Worm (Caenorhabditis elegans) whole organism, young adult: ENCODE results near the gene npp-25.

Source experiments
- B0336.3 ChIP-seq: fragments of 200-800 bp; sonication (Bioruptor generic); IDR thresholded peaks from 2 replicates; pipeline ENCODE4 v1.3.6; 2022; ENCODE audit warnings: missing genetic modification characterization, missing compliant biosample characterization
- D2030.7 ChIP-seq: fragments of 200-800 bp; sonication (Bioruptor generic); IDR thresholded peaks from 2 replicates; pipeline ENCODE4 v1.3.6; 2022; ENCODE audit warnings: missing genetic modification reagents, missing genetic modification characterization, missing compliant biosample characterization
- F23B12.7 ChIP-seq: sonication (generic microtip); optimal IDR thresholded peaks from 2 replicates; lab custom pipeline; 2017; ENCODE audit warnings: missing genetic modification characterization, mild to moderate bottlenecking, missing compliant biosample characterization, antibody characterized with exemption, moderate library complexity; ENCODE audit not compliant: insufficient read depth
- F33H1.4 ChIP-seq: fragments of 200-800 bp; sonication (Bioruptor generic); IDR thresholded peaks from 2 replicates; pipeline ENCODE4 v1.3.6; 2022; ENCODE audit warnings: missing genetic modification reagents, missing genetic modification characterization, missing compliant biosample characterization
- F37B4.10 ChIP-seq: fragments of 200-800 bp; sonication (Bioruptor generic); IDR thresholded peaks from 2 replicates; pipeline ENCODE4 v1.3.6; 2022; ENCODE audit warnings: missing genetic modification characterization, missing compliant biosample characterization
- F39B2.1 ChIP-seq: fragments of 200-800 bp; sonication (Bioruptor generic); IDR thresholded peaks from 2 replicates; pipeline ENCODE4 v1.3.6; 2022; ENCODE audit warnings: missing genetic modification reagents, missing genetic modification characterization, missing compliant biosample characterization
- F55B11.4 ChIP-seq: sonication (generic microtip); optimal IDR thresholded peaks from 2 replicates; lab custom pipeline; 2016; ENCODE audit warnings: missing compliant biosample characterization, missing genetic modification characterization, borderline replicate concordance; ENCODE audit not compliant: insufficient read depth
- K12H6.12 ChIP-seq: fragments of 200-800 bp; sonication (Bioruptor generic); optimal IDR thresholded peaks from 2 replicates; lab custom pipeline; 2018; ENCODE audit warnings: mild to moderate bottlenecking, missing genetic modification characterization, missing compliant biosample characterization
- Y95B8A.8 ChIP-seq: fragments of 200-800 bp; sonication (Bioruptor generic); IDR thresholded peaks from 2 replicates; pipeline ENCODE4 v1.3.6; 2022; ENCODE audit warnings: missing genetic modification reagents, missing genetic modification characterization, missing compliant biosample characterization
- akir-1 ChIP-seq: fragments of 200-800 bp; sonication (Bioruptor generic); optimal IDR thresholded peaks from 2 replicates; lab custom pipeline; 2018; ENCODE audit warnings: mild to moderate bottlenecking, missing genetic modification characterization, moderate library complexity, missing compliant biosample characterization
- aptf-2 ChIP-seq: fragments of 200-800 bp; sonication (Bioruptor generic); conservative IDR thresholded peaks from 2 replicates; pipeline ENCODE4 v1.3.6; 2022; ENCODE audit warnings: missing genetic modification reagents, missing genetic modification characterization, missing compliant biosample characterization
- athp-1 ChIP-seq: sonication (generic microtip); optimal IDR thresholded peaks from 2 replicates; lab custom pipeline; 2017; ENCODE audit warnings: mild to moderate bottlenecking, missing genetic modification characterization, missing compliant biosample characterization
- attf-5 ChIP-seq: fragments of 200-800 bp; sonication (Bioruptor generic); optimal IDR thresholded peaks from 2 replicates; lab custom pipeline; 2018; ENCODE audit warnings: mild to moderate bottlenecking, missing genetic modification characterization, missing compliant biosample characterization
- bed-1 ChIP-seq: fragments of 200-800 bp; sonication (Bioruptor generic); IDR thresholded peaks from 2 replicates; pipeline ENCODE4 v1.3.6; 2022; ENCODE audit warnings: missing genetic modification reagents, missing genetic modification characterization, missing compliant biosample characterization
- cebp-2 ChIP-seq: fragments of 200-800 bp; sonication (Bioruptor generic); IDR thresholded peaks from 2 replicates; pipeline ENCODE4 v1.3.6; 2022; ENCODE audit warnings: missing genetic modification characterization, missing compliant biosample characterization
- ceh-100 ChIP-seq: fragments of 200-800 bp; sonication (Bioruptor generic); IDR thresholded peaks from 2 replicates; pipeline ENCODE4 v1.3.6; 2022; ENCODE audit warnings: missing genetic modification reagents, missing genetic modification characterization, missing compliant biosample characterization
- ceh-27 ChIP-seq: fragments of 200-800 bp; sonication (Bioruptor generic); optimal IDR thresholded peaks from 2 replicates; lab custom pipeline; 2018; ENCODE audit warnings: mild to moderate bottlenecking, missing genetic modification characterization, moderate library complexity, missing compliant biosample characterization
- ceh-79 ChIP-seq: sonication (generic microtip); optimal IDR thresholded peaks from 2 replicates; lab custom pipeline; 2017; ENCODE audit warnings: mild to moderate bottlenecking, missing genetic modification characterization, missing compliant biosample characterization
- ceh-91 ChIP-seq: fragments of 200-800 bp; sonication (Bioruptor generic); IDR thresholded peaks from 2 replicates; pipeline ENCODE4 v1.3.6; 2022; ENCODE audit warnings: missing genetic modification reagents, missing genetic modification characterization, missing compliant biosample characterization
- die-1 ChIP-seq: sonication (generic microtip); optimal IDR thresholded peaks from 2 replicates; lab custom pipeline; 2016; ENCODE audit warnings: missing genotype, mild to moderate bottlenecking, missing genetic modification characterization, missing compliant biosample characterization
- dox-1 ChIP-seq: fragments of 200-800 bp; sonication (Bioruptor generic); IDR thresholded peaks from 2 replicates; pipeline ENCODE4 v1.3.6; 2022; ENCODE audit warnings: missing genetic modification reagents, missing genetic modification characterization, missing compliant biosample characterization
- dpff-1 ChIP-seq: sonication (generic microtip); optimal IDR thresholded peaks from 2 replicates; lab custom pipeline; 2017; ENCODE audit warnings: mild to moderate bottlenecking, missing genetic modification characterization, missing compliant biosample characterization
- dpl-1 ChIP-seq: fragments of 150-350 bp; optimal IDR thresholded peaks from 2 replicates; lab custom pipeline; 2014; ENCODE audit warnings: missing biosample characterization, missing genetic modification reagents, missing genetic modification characterization
- efl-1 ChIP-seq: fragments of 150-350 bp; optimal IDR thresholded peaks from 2 replicates; lab custom pipeline; 2014; ENCODE audit warnings: missing biosample characterization, missing genetic modification reagents, missing genetic modification characterization
- egl-18 ChIP-seq: fragments of 200-800 bp; sonication (Bioruptor generic); IDR thresholded peaks from 2 replicates; pipeline ENCODE4 v1.3.6; 2022; ENCODE audit warnings: missing genetic modification reagents, missing genetic modification characterization, missing compliant biosample characterization
- egl-44 ChIP-seq: fragments of 200-800 bp; sonication (Bioruptor generic); IDR thresholded peaks from 2 replicates; pipeline ENCODE4 v1.3.6; 2022; ENCODE audit warnings: missing genetic modification reagents, missing genetic modification characterization, missing compliant biosample characterization
- egrh-3 ChIP-seq: fragments of 200-800 bp; sonication (Bioruptor generic); IDR thresholded peaks from 2 replicates; pipeline ENCODE4 v1.3.6; 2022; ENCODE audit warnings: missing genetic modification reagents, missing genetic modification characterization, missing compliant biosample characterization
- him-1 ChIP-seq: sonication (generic microtip); optimal IDR thresholded peaks from 2 replicates; lab custom pipeline; 2016; ENCODE audit warnings: missing genotype, missing genetic modification reagents, missing genetic modification characterization, missing compliant biosample characterization
- hlh-12 ChIP-seq: sonication (generic microtip); optimal IDR thresholded peaks from 2 replicates; lab custom pipeline; 2016; ENCODE audit warnings: missing genetic modification characterization, missing compliant biosample characterization
- hsf-1 ChIP-seq: fragments of 200-800 bp; sonication (Bioruptor generic); IDR thresholded peaks from 2 replicates; pipeline ENCODE4 v1.3.6; 2022; ENCODE audit warnings: missing genetic modification reagents, missing genetic modification characterization, missing compliant biosample characterization
- let-607 ChIP-seq, 2 experiments: fragments of 200-800 bp in 1 of 2; sonication (Bioruptor generic) in 1 of 2; sonication (generic microtip) in 1 of 2; optimal IDR thresholded peaks; 2 replicates each; lab custom pipeline; 2016 to 2018; ENCODE audit warnings: mild to moderate bottlenecking in 2 of 2, missing compliant biosample characterization in 2 of 2, missing genetic modification characterization in 2 of 2, moderate library complexity in 2 of 2, missing genotype in 1 of 2
- lin-40 ChIP-seq: sonication (generic microtip); optimal IDR thresholded peaks from 2 replicates; lab custom pipeline; 2016; ENCODE audit warnings: missing genetic modification characterization, mild to moderate bottlenecking, missing compliant biosample characterization, missing genotype, missing genetic modification reagents
- lir-1 ChIP-seq: fragments of 200-800 bp; sonication (Bioruptor generic); conservative IDR thresholded peaks from 2 replicates; pipeline ENCODE4 v1.3.6; 2022; ENCODE audit warnings: missing genetic modification reagents, missing genetic modification characterization, missing compliant biosample characterization
- madf-6 ChIP-seq: fragments of 200-800 bp; sonication (Bioruptor generic); IDR thresholded peaks from 2 replicates; pipeline ENCODE4 v1.3.6; 2022; ENCODE audit warnings: missing genetic modification reagents, missing genetic modification characterization, missing compliant biosample characterization
- madf-8 ChIP-seq: fragments of 200-800 bp; sonication (Bioruptor generic); conservative IDR thresholded peaks from 2 replicates; pipeline ENCODE4 v1.3.6; 2022; ENCODE audit warnings: missing genetic modification reagents, missing genetic modification characterization, missing compliant biosample characterization
- nfya-2 ChIP-seq: fragments of 200-800 bp; sonication (Bioruptor generic); IDR thresholded peaks from 2 replicates; pipeline ENCODE4 v1.3.6; 2022; ENCODE audit warnings: missing genetic modification reagents, missing genetic modification characterization, missing compliant biosample characterization
- nhr-80 ChIP-seq: sonication (generic microtip); optimal IDR thresholded peaks from 2 replicates; lab custom pipeline; 2016; ENCODE audit warnings: missing genetic modification characterization, missing compliant biosample characterization
- rcor-1 ChIP-seq: fragments of 200-800 bp; sonication (Bioruptor generic); IDR thresholded peaks from 2 replicates; pipeline ENCODE4 v1.3.6; 2022; ENCODE audit warnings: missing genetic modification reagents, missing genetic modification characterization, missing compliant biosample characterization
- tbp1 ChIP-seq: fragments of 200-800 bp; sonication (Bioruptor generic); optimal IDR thresholded peaks from 2 replicates; lab custom pipeline; 2018; ENCODE audit warnings: mild to moderate bottlenecking, missing genetic modification characterization, missing compliant biosample characterization
- zim-3 ChIP-seq: sonication (generic microtip); optimal IDR thresholded peaks from 2 replicates; lab custom pipeline; 2017; ENCODE audit warnings: mild to moderate bottlenecking, missing genetic modification characterization, moderate library complexity, missing compliant biosample characterization
- ztf-18 ChIP-seq: sonication (generic microtip); optimal IDR thresholded peaks from 2 replicates; lab custom pipeline; 2016; ENCODE audit warnings: missing genotype, mild to moderate bottlenecking, missing genetic modification characterization, missing compliant biosample characterization
- ztf-25 ChIP-seq: fragments of 200-800 bp; sonication (Bioruptor generic); IDR thresholded peaks from 2 replicates; pipeline ENCODE4 v1.3.6; 2022; ENCODE audit warnings: missing genetic modification reagents, missing genetic modification characterization, missing compliant biosample characterization
- ztf-28 ChIP-seq: fragments of 200-800 bp; sonication (Bioruptor generic); IDR thresholded peaks from 2 replicates; pipeline ENCODE4 v1.3.6; 2022; ENCODE audit warnings: missing genetic modification reagents, missing genetic modification characterization, missing compliant biosample characterization

npp-25 gene

DNA sequence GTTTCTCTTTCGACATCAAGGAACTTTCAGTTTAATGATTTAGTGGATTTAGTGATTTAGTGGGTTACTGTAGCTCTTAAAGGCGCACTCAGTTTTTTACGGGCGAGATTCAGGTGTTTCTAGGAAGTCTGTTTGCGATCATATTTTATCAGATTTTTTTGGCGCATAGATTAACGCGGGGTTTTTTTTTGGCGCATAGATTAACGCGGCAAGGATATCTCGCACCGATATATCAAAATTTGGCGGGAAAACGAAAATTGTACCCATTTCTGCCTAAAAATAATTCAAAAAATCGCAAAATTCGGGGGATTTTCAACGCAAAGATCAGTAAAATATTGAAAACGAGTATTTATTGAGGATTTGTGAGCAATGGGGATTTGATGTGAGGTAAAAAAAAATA, 45.1 kb downstream of the npp-25 start (continued):
- TF ChIP-seq ceh-100 (GFP tag; lab: Robert Waterston, UW), result no peak
- no peak for TF ChIP-seq K12H6.12
- TF ChIP-seq hsf-1, result 0 out of 2 replicates have a peak, but pooled peaks have one; percentile 42
- 0 out of 2 replicates have a peak, but pooled peaks have one; percentile 17 for TF ChIP-seq aptf-2 (GFP tag; lab: Robert Waterston, UW)
- no peak for TF ChIP-seq die-1 (tag; lab: Kevin White, UChicago)
- TF ChIP-seq ceh-91, result peak; percentile 61
- TF ChIP-seq madf-6, result peak; percentile 78
- TF ChIP-seq bed-1 (GFP tag; lab: Robert Waterston, UW), result no peak
- TF ChIP-seq akir-1 (GFP tag; lab: Kevin White, UChicago), result no peak
- TF ChIP-seq efl-1 (GFP tag; lab: Kevin White, UChicago), result peak; percentile 77
- TF ChIP-seq cebp-2 (GFP tag; lab: Robert Waterston, UW), result no peak
- TF ChIP-seq lir-1 (GFP tag; lab: Robert Waterston, UW), result no peak
- TF ChIP-seq madf-8 (GFP tag; lab: Robert Waterston, UW), result peak; percentile 69
- no peak for TF ChIP-seq F23B12.7 (tag; lab: Kevin White, UChicago)
- no peak for TF ChIP-seq zim-3 (tag; lab: Kevin White, UChicago)
- TF ChIP-seq ceh-79 (tag; lab: Kevin White, UChicago), result no peak
- no peak for TF ChIP-seq ztf-28
- TF ChIP-seq D2030.7 (GFP tag; lab: Robert Waterston, UW), result peak; percentile 53; the same call in 1 of the 2 replicates
- TF ChIP-seq egl-44 (GFP tag; lab: Robert Waterston, UW), result no peak
- TF ChIP-seq ztf-18 (tag; lab: Kevin White, UChicago), result no peak
- TF ChIP-seq nfya-2 (GFP tag; lab: Robert Waterston, UW), result no peak
- TF ChIP-seq lin-40 (tag; lab: Kevin White, UChicago), result no peak
- no peak for TF ChIP-seq attf-5 (GFP tag; lab: Kevin White, UChicago)
- no peak for TF ChIP-seq F37B4.10 (GFP tag; lab: Robert Waterston, UW)
- peak; percentile 63 for TF ChIP-seq F33H1.4
- no peak for TF ChIP-seq Y95B8A.8
- TF ChIP-seq dpl-1 (GFP tag; lab: Kevin White, UChicago), result peak; percentile 11
- TF ChIP-seq him-1 (tag; lab: Kevin White, UChicago), result peak; percentile 37

DNA sequence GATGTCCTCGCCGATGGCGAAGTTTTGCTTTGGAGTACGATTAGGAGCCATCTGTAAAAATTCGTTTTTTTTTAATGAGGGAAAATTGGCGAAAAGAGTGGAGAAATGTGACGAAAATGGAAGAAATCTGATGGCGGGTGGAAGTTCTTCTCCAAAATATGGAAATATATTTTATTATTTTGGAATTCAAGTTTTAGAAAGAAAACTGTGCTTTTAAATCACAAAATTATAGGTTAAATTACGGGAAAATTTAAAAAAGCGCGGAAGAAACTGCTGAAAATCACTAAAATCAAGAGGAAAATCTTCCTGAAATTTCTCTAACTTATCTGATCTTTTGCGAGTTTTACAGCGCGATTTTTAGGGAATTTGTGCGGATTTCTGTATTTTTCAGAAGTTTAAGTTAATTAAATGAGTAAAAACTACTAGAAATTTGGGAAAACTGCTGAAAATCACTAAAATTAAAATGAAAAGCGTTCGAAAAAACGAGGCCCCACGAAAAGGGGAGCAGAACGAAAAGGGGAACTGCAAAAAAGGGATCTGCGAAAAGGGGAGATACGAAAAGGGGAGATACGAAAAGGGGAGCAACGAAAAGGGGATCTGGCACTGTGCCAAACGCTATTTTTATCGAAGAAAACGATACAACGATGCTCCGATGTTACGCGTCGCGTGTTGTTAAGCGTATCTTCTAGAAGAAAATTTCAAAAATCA, 48.1 kb downstream of the npp-25 start, which contains the start of the genes cec-7 and enu-3.5:
Gene cec-7 (minus strand): TSS at position 51 of the 708 bp plus-strand sequence.
Gene enu-3.5 (plus strand): TSS at position 670 of the 708 bp plus-strand sequence.
- peak; percentile 41 for TF ChIP-seq dox-1 (GFP tag; lab: Robert Waterston, UW)
- no peak for TF ChIP-seq cebp-2 (GFP tag; lab: Robert Waterston, UW)
- TF ChIP-seq egrh-3 (GFP tag; lab: Robert Waterston, UW), result peak; percentile 63; the same call in 1 of the 2 replicates
- no peak for TF ChIP-seq F55B11.4
- TF ChIP-seq hsf-1, result 0 out of 2 replicates have a peak, but pooled peaks have one; percentile 23
- no peak for TF ChIP-seq egl-18 (GFP tag; lab: Robert Waterston, UW)
- no peak for TF ChIP-seq madf-8 (GFP tag; lab: Robert Waterston, UW)
- TF ChIP-seq nhr-80, result no peak
- TF ChIP-seq dpl-1 (GFP tag; lab: Kevin White, UChicago), result no peak
- TF ChIP-seq K12H6.12, result no peak
- TF ChIP-seq athp-1 (tag; lab: Kevin White, UChicago), result no peak
- no peak for TF ChIP-seq lin-40 (tag; lab: Kevin White, UChicago)
- TF ChIP-seq ztf-25 (GFP tag; lab: Robert Waterston, UW), result 0 out of 2 replicates have a peak, but pooled peaks have one; percentile 15
- no peak for TF ChIP-seq tbp1
- no peak for TF ChIP-seq F39B2.1
- no peak for TF ChIP-seq dpff-1 (tag; lab: Kevin White, UChicago)
- TF ChIP-seq let-607 (tag; optimal IDR thresholded peaks at IDR 0.05; lab: Kevin White, UChicago), result no peak
- peak; percentile 81 for TF ChIP-seq ceh-100 (GFP tag; lab: Robert Waterston, UW)
- no peak for TF ChIP-seq rcor-1
- TF ChIP-seq B0336.3 (GFP tag; lab: Robert Waterston, UW), result no peak
- TF ChIP-seq aptf-2 (GFP tag; lab: Robert Waterston, UW), result 0 out of 2 replicates have a peak, but pooled peaks have one; percentile 6
- no peak for TF ChIP-seq efl-1 (GFP tag; lab: Kevin White, UChicago)
- TF ChIP-seq ceh-27, result no peak
- no peak for TF ChIP-seq hlh-12 (tag; lab: Kevin White, UChicago)
- TF ChIP-seq, all 124 proteins: peak for 6
